Fruit fly (Drosophila melanogaster): ENCODE data around the gene CG3339.

DNA sequence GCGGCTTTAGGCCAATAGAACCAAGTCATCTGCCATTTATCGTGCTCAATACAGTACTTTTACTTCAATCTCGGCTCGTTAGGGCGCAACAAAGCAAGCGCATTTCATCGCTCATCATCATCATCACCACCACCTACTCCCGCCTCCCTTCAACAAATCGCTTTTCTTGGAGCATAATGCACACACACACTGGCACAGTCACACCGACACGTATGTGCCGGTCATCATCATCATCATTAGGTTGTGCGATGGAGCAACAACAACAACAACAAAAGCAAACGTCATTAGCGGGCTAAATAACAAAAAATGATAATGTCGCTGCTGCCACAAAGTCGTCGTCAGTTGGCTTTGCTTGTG, 76.7 kb downstream of the CG3339 start:
- TF ChIP-seq h (optimal IDR thresholded peaks at IDR 0.05) (no peak), ttk (optimal IDR thresholded peaks at IDR 0.05) (no peak), psq (optimal IDR thresholded peaks at IDR 0.05) (no peak), Myc (optimal IDR thresholded peaks at IDR 0.05) (no peak), Sin3A (optimal IDR thresholded peaks at IDR 0.05) (no peak), insv (optimal IDR thresholded peaks at IDR 0.05) (no peak)
